Worm (Caenorhabditis elegans): ENCODE data around the gene fbxa-30.

Gene fbxa-30

DNA sequence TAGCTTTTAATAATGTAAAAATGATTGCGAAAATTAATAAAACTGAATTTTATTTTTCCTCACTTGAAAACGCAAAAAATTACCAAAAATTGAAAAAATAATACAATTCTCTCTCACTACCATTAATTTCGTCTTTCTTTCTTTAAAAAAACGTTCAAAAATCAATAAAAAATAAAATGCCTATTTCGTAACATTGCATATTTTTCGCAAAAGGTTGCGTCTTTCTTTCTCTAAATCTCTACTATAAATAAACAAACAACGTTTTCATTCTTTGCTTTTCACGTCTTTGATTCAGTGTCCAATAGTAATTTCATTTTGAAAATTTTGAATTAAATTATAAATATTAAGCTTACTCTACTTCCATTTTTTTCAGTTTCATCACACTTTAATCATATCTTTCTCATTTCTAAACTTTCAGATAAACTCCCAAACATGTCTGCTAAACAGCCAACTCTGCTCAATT is 9.2 kb upstream of the fbxa-30 start, which contains the start of gene fbxa-37:
TSS of gene fbxa-37 (plus strand) at position 413 of the 463 bp plus-strand sequence.
- TF ChIP-seq snpc-4 (tag; optimal IDR thresholded peaks at IDR 0.05): no peak
- no peak for TF ChIP-seq mep-1 (tag; optimal IDR thresholded peaks at IDR 0.05)
- no peak for TF ChIP-seq unc-120 (tag; optimal IDR thresholded peaks at IDR 0.05; ENCODE audit: poor library complexity, severe bottlenecking)
- no peak for TF ChIP-seq ztf-11 (tag; optimal IDR thresholded peaks at IDR 0.05)
- no peak for TF ChIP-seq M03D4.4 (tag; optimal IDR thresholded peaks at IDR 0.05)
- TF ChIP-seq sptf-1 (tag; optimal IDR thresholded peaks at IDR 0.05): no peak
- TF ChIP-seq unc-39 (tag; optimal IDR thresholded peaks at IDR 0.05): no peak
- no peak for TF ChIP-seq blmp-1 (tag; optimal IDR thresholded peaks at IDR 0.05)
- no peak for TF ChIP-seq pha-4 (tag; optimal IDR thresholded peaks at IDR 0.05)
- no peak for TF ChIP-seq hlh-1 (tag; optimal IDR thresholded peaks at IDR 0.05)
- TF ChIP-seq mab-5 (tag; optimal IDR thresholded peaks at IDR 0.05): no peak

DNA sequence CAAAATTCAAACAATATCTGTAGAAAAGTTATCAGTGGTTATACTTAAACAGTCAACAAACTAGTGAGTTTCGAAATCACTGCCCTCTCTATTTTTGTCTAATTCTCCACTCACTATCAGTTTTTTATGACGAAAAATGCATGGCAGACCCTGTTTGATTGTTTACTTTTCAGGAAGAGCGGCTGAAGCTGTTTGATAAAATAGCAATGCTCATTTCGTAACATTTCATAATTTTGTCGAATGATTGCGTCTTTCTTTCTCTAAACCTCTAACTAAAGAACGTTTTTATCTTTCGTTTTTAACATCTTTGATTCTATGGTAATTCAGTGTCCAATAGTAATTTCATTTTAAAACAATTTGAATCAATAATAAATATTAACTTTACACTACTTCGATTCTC is 3.8 kb upstream of the fbxa-30 start:
- TF ChIP-seq lin-13 (tag; optimal IDR thresholded peaks at IDR 0.05): no peak
- TF ChIP-seq elt-3 (tag; optimal IDR thresholded peaks at IDR 0.05): no peak
- TF ChIP-seq bed-3 (GFP tag; optimal IDR thresholded peaks at IDR 0.05): no peak
- TF ChIP-seq mls-2 (tag; optimal IDR thresholded peaks at IDR 0.05): no peak
- no peak for TF ChIP-seq blmp-1 (tag; optimal IDR thresholded peaks at IDR 0.05)
- TF ChIP-seq ceh-43 (GFP tag; optimal IDR thresholded peaks at IDR 0.05): no peak
- TF ChIP-seq elt-1 (tag; optimal IDR thresholded peaks at IDR 0.05; ENCODE audit: borderline replicate concordance, insufficient read depth): no peak
- TF ChIP-seq flh-1 (GFP tag; optimal IDR thresholded peaks at IDR 0.05): no peak

DNA sequence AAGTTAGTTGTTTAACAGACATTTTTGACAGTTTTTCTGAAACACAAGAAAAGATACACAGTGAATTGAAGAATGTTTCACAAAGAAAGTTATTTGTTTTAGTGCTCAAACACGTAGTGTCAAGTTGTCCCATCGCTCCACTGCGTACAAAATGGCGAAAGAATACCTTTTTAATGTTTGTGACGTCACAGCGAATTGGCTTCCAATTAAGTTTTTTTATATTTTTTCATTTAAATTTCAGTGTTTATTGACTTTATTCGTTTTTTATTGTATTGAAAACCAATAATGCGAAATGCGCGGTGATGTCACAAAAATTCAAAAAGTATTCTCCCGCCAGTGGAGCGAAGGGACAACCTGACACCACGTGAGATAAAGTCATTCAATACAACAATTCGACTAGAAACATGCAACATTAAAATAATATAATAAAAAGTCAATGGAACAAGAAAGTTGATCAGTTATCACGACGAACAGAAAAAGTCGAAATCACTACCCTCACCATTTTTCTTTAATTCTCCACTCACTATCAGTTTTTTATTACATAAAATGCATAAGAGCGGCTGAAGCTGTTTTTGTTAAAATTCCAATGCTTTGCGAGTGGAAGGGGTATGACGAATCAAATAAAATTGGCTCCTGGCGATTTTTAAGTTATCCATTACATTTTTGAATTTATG is 1.6 kb downstream of the fbxa-30 start, which contains the start of gene fbxa-29:
TSS of gene fbxa-29 (minus strand) at position 51 of the 674 bp plus-strand sequence.
- no peak for TF ChIP-seq blmp-1 (tag; optimal IDR thresholded peaks at IDR 0.05)
- TF ChIP-seq ceh-43 (GFP tag; optimal IDR thresholded peaks at IDR 0.05): no peak
- TF ChIP-seq lin-32 (GFP tag; optimal IDR thresholded peaks at IDR 0.05): no peak
- no peak for TF ChIP-seq tbx-8 (GFP tag; optimal IDR thresholded peaks at IDR 0.05)
- no peak for TF ChIP-seq mab-5 (tag; optimal IDR thresholded peaks at IDR 0.05)

DNA sequence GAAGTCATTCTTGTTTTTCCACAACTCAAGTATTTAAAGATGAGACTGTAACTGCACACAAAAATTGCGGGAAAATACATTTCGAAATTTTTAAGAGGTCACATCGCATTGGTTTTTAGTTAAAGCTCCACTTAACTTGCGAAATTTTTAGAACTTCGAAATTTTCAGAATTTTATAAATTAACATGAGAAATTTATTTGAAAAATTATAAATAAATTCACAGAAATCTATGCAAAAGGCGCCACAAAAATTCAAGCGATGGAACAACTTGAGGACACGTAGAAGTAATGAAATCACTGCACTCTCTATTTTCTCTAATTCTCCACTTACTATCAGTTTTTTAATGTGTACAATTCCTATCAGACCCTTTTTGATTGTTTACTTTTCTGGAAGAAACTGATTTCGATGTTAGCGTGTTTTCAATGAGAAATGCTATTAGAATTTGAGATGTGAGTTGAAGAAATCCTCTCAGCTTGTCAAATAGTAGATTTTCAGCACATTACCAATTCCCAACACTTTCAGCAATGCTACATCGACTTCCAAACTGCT is 4.0 kb downstream of the fbxa-30 start, which contains the start of gene fbxa-31:
TSS of gene fbxa-31 (minus strand) at position 51 of the 549 bp plus-strand sequence.
- TF ChIP-seq elt-1 (tag; optimal IDR thresholded peaks at IDR 0.05; ENCODE audit: borderline replicate concordance, insufficient read depth) (no peak), nhr-12 (tag; optimal IDR thresholded peaks at IDR 0.05) (no peak), ceh-83 (GFP tag; optimal IDR thresholded peaks at IDR 0.05) (no peak), nhr-28 (tag; optimal IDR thresholded peaks at IDR 0.05) (no peak), sem-2 (GFP tag; optimal IDR thresholded peaks at IDR 0.05) (no peak), nhr-237 (tag; optimal IDR thresholded peaks at IDR 0.05) (no peak), mls-2 (tag; optimal IDR thresholded peaks at IDR 0.05) (no peak)

DNA sequence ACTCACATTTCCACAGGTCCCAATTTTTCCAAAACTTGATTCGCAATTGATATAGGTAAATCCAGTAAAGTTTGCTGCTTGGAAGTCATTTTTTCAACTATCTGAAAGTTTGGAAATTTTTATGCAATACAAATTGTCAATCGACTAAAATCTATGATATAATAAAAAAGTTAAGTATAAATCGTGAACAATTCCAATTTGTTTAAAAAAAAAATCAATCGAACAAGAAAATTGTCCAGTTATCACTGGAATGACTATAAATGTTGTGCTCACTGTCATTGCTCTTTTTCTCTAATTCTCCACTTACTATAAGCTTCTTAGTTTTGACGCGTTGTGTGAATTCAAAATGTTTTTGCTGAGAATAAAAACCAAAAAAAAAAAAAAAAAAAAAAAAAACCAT is 6.3 kb downstream of the fbxa-30 start, which contains the start of gene fbxa-32:
TSS of gene fbxa-32 (minus strand) at position 101 of the 400 bp plus-strand sequence.
- TF ChIP-seq pha-4 (tag; optimal IDR thresholded peaks at IDR 0.05) (no peak), M03D4.4 (tag; optimal IDR thresholded peaks at IDR 0.05) (no peak), sptf-1 (tag; optimal IDR thresholded peaks at IDR 0.05) (no peak), drap-1 (GFP tag; optimal IDR thresholded peaks at IDR 0.05) (no peak), bed-3 (GFP tag; optimal IDR thresholded peaks at IDR 0.05) (no peak), mab-5 (tag; optimal IDR thresholded peaks at IDR 0.05) (no peak), unc-62 (GFP tag; optimal IDR thresholded peaks at IDR 0.05) (no peak), ceh-83 (GFP tag; optimal IDR thresholded peaks at IDR 0.05) (no peak), nhr-12 (tag; optimal IDR thresholded peaks at IDR 0.05) (no peak), ham-2 (GFP tag; optimal IDR thresholded peaks at IDR 0.05) (no peak), nhr-28 (tag; optimal IDR thresholded peaks at IDR 0.05) (no peak), mep-1 (tag; optimal IDR thresholded peaks at IDR 0.05) (no peak), lsy-2 (tag; optimal IDR thresholded peaks at IDR 0.05) (no peak), zip-8 (tag; optimal IDR thresholded peaks at IDR 0.05) (no peak), nhr-2 (tag; optimal IDR thresholded peaks at IDR 0.05) (no peak)
